Fruit fly (Drosophila melanogaster) whole organism, embryonic: Measurements from ENCODE around the gene Cyp18a1.
A peak's percentile ranks its signal among the peaks of the same experiment; 100 is the strongest.

Source experiments
- ATbp ChIP-seq: fragments of 200-800 bp; sonication (Bioruptor generic); optimal IDR thresholded peaks from 2 replicates; lab custom pipeline; 2017; ENCODE audit warnings: missing biosample characterization, mild to moderate bottlenecking, missing genetic modification characterization, missing genetic modification reagents
- Blimp-1 ChIP-seq: fragments of 200-800 bp; sonication (Bioruptor generic); optimal IDR thresholded peaks from 3 replicates; lab custom pipeline; 2018; ENCODE audit warnings: missing biosample characterization, missing genetic modification characterization, mild to moderate bottlenecking, moderate library complexity, missing genetic modification reagents
- CG10431 ChIP-seq: fragments of 200-800 bp; sonication (Bioruptor generic); optimal IDR thresholded peaks from 3 replicates; lab custom pipeline; 2018; ENCODE audit warnings: missing biosample characterization, mild to moderate bottlenecking, missing genetic modification characterization
- CG11456 ChIP-seq: fragments of 200-800 bp; sonication (Bioruptor generic); IDR thresholded peaks from 3 replicates; pipeline ENCODE4 v1.3.6; 2022; ENCODE audit warnings: missing biosample characterization, missing genetic modification characterization
- CG12104 ChIP-seq: fragments of 200-800 bp; sonication (Bioruptor generic); optimal IDR thresholded peaks from 3 replicates; lab custom pipeline; 2016; ENCODE audit warnings: missing biosample characterization, missing genetic modification characterization
- CG1233 ChIP-seq: fragments of 200-800 bp; sonication (Bioruptor generic); optimal IDR thresholded peaks from 4 replicates; lab custom pipeline; 2018; ENCODE audit warnings: missing biosample characterization, mild to moderate bottlenecking, missing genetic modification characterization
- CG12659 ChIP-seq: fragments of 200-800 bp; sonication (Bioruptor generic); optimal IDR thresholded peaks from 3 replicates; lab custom pipeline; 2017; ENCODE audit warnings: mild to moderate bottlenecking, missing biosample characterization, missing genetic modification reagents, missing genetic modification characterization
- CG13775 ChIP-seq: fragments of 200-800 bp; sonication (Bioruptor generic); optimal IDR thresholded peaks from 3 replicates; lab custom pipeline; 2017; ENCODE audit warnings: missing biosample characterization, mild to moderate bottlenecking, missing genetic modification characterization
- CG13894 ChIP-seq: fragments of 200-800 bp; sonication (Bioruptor generic); optimal IDR thresholded peaks from 3 replicates; lab custom pipeline; 2018; ENCODE audit warnings: missing biosample characterization, mild to moderate bottlenecking, missing genetic modification characterization, moderate library complexity
- CG15011 ChIP-seq: fragments of 200-800 bp; sonication (Bioruptor generic); optimal IDR thresholded peaks from 3 replicates; lab custom pipeline; 2018; ENCODE audit warnings: missing biosample characterization, mild to moderate bottlenecking, missing genetic modification characterization
- CG15269 ChIP-seq: fragments of 200-800 bp; sonication (Bioruptor generic); optimal IDR thresholded peaks from 2 replicates; lab custom pipeline; 2018; ENCODE audit warnings: missing biosample characterization, mild to moderate bottlenecking, missing genetic modification characterization, moderate library complexity
- CG15601 ChIP-seq: fragments of 200-800 bp; sonication (Bioruptor generic); optimal IDR thresholded peaks from 3 replicates; lab custom pipeline; 2019; ENCODE audit warnings: missing biosample characterization, mild to moderate bottlenecking, missing genetic modification characterization, moderate library complexity
- CG1603 ChIP-seq: fragments of 200-800 bp; sonication (Bioruptor generic); optimal IDR thresholded peaks from 2 replicates; lab custom pipeline; 2019; ENCODE audit warnings: missing biosample characterization, mild to moderate bottlenecking, missing genetic modification characterization, moderate library complexity
- CG16779 ChIP-seq: fragments of 200-800 bp; sonication (Bioruptor generic); IDR thresholded peaks from 2 replicates; pipeline ENCODE4 v1.3.6; 2022; ENCODE audit warnings: missing biosample characterization, missing genetic modification characterization
- CG17829 ChIP-seq: fragments of 200-800 bp; optimal IDR thresholded peaks from 2 replicates; lab custom pipeline; 2019; ENCODE audit warnings: missing biosample characterization, mild to moderate bottlenecking, missing genetic modification characterization, moderate library complexity
- CG17912 ChIP-seq: fragments of 200-800 bp; sonication (Bioruptor generic); optimal IDR thresholded peaks from 2 replicates; lab custom pipeline; 2018; ENCODE audit warnings: missing biosample characterization, mild to moderate bottlenecking, missing genetic modification characterization
- CG31365 ChIP-seq: fragments of 200-800 bp; sonication (Bioruptor generic); optimal IDR thresholded peaks from 2 replicates; lab custom pipeline; 2018; ENCODE audit warnings: missing biosample characterization, mild to moderate bottlenecking, missing genetic modification characterization
- CG31388 ChIP-seq: fragments of 200-800 bp; sonication (Bioruptor generic); optimal IDR thresholded peaks from 2 replicates; lab custom pipeline; 2016; ENCODE audit warnings: missing biosample characterization, missing genetic modification characterization
- CG31441 ChIP-seq: fragments of 200-800 bp; sonication (Bioruptor generic); IDR thresholded peaks from 2 replicates; pipeline ENCODE4 v1.3.6; 2022; ENCODE audit warnings: missing biosample characterization, missing genetic modification characterization
- CG3847 ChIP-seq: fragments of 200-800 bp; sonication (Bioruptor generic); IDR thresholded peaks from 2 replicates; pipeline ENCODE4 v1.3.6; 2022; ENCODE audit warnings: missing biosample characterization, missing genetic modification characterization
- CG6791 ChIP-seq: fragments of 200-800 bp; sonication (Bioruptor generic); IDR thresholded peaks from 3 replicates; pipeline ENCODE4 v1.3.6; 2022; ENCODE audit warnings: missing biosample characterization, missing genetic modification characterization; ENCODE audit not compliant: partially characterized antibody
- CG8924 ChIP-seq: fragments of 200-800 bp; optimal IDR thresholded peaks from 3 replicates; lab custom pipeline; 2019; ENCODE audit warnings: missing biosample characterization, mild to moderate bottlenecking, missing genetic modification characterization, moderate library complexity
- CG9609 ChIP-seq: fragments of 200-800 bp; sonication (Bioruptor generic); optimal IDR thresholded peaks from 3 replicates; lab custom pipeline; 2016; ENCODE audit warnings: missing biosample characterization, missing genetic modification characterization
- D19A ChIP-seq: fragments of 200-800 bp; optimal IDR thresholded peaks from 3 replicates; lab custom pipeline; 2019; ENCODE audit warnings: missing biosample characterization, mild to moderate bottlenecking, missing genetic modification characterization, moderate library complexity
- Dfd ChIP-seq, 2 experiments: fragments of >200 bp; optimal IDR thresholded peaks; 2 replicates each; lab custom pipeline; 2017; ENCODE audit warnings: missing biosample characterization in 2 of 2, missing genetic modification characterization in 2 of 2
- GATAe ChIP-seq: fragments of 200-800 bp; sonication (Bioruptor generic); conservative IDR thresholded peaks from 2 replicates; pipeline ENCODE4 v1.3.6; 2022; ENCODE audit warnings: missing biosample characterization, missing genetic modification characterization
- HLH54F ChIP-seq: fragments of 200-800 bp; sonication (Bioruptor generic); optimal IDR thresholded peaks from 3 replicates; lab custom pipeline; 2016; ENCODE audit warnings: missing biosample characterization, missing genetic modification characterization
- Hr3 ChIP-seq: fragments of 200-800 bp; sonication (Bioruptor generic); optimal IDR thresholded peaks from 3 replicates; lab custom pipeline; 2016; ENCODE audit warnings: missing biosample characterization, missing genetic modification characterization
- Kr ChIP-seq: fragments of 200-800 bp; sonication (Bioruptor generic); optimal IDR thresholded peaks from 2 replicates; lab custom pipeline; 2017; ENCODE audit warnings: missing biosample characterization, mild to moderate bottlenecking, missing genetic modification characterization
- Lpt ChIP-seq: fragments of >200 bp; optimal IDR thresholded peaks from 2 replicates; lab custom pipeline; 2018; ENCODE audit warnings: missing biosample characterization, missing genetic modification characterization
- ap ChIP-seq: fragments of 200-800 bp; sonication (Bioruptor generic); IDR thresholded peaks from 2 replicates; pipeline ENCODE4 v1.3.6; 2022; ENCODE audit warnings: missing biosample characterization, missing genetic modification characterization
- ato ChIP-seq: fragments of 200-800 bp; sonication (Bioruptor generic); IDR thresholded peaks from 2 replicates; pipeline ENCODE4 v1.3.6; 2022; ENCODE audit warnings: missing biosample characterization, missing genetic modification characterization; ENCODE audit not compliant: partially characterized antibody
- cad ChIP-seq: fragments of >200 bp; optimal IDR thresholded peaks from 2 replicates; lab custom pipeline; 2017; ENCODE audit warnings: missing biosample characterization, missing genetic modification characterization
- cato ChIP-seq: fragments of 200-800 bp; sonication (Bioruptor generic); optimal IDR thresholded peaks from 2 replicates; lab custom pipeline; 2016; ENCODE audit warnings: missing biosample characterization, missing genetic modification characterization, borderline replicate concordance
- crol ChIP-seq: fragments of 200-800 bp; sonication (Bioruptor generic); IDR thresholded peaks from 2 replicates; pipeline ENCODE4 v1.3.6; 2022; ENCODE audit warnings: missing biosample characterization, missing genetic modification characterization
- dysf ChIP-seq: fragments of 200-800 bp; sonication (Bioruptor generic); IDR thresholded peaks from 3 replicates; pipeline ENCODE4 v1.3.6; 2022; ENCODE audit warnings: missing biosample characterization, missing genetic modification characterization
- fd96Cb ChIP-seq: fragments of 200-800 bp; sonication (Bioruptor generic); optimal IDR thresholded peaks from 2 replicates; lab custom pipeline; 2018; ENCODE audit warnings: missing biosample characterization, mild to moderate bottlenecking, missing genetic modification characterization, moderate library complexity
- hbn ChIP-seq: fragments of 200-800 bp; sonication (Bioruptor generic); IDR thresholded peaks from 2 replicates; pipeline ENCODE4 v1.3.6; 2022; ENCODE audit warnings: missing biosample characterization, missing genetic modification characterization; ENCODE audit not compliant: partially characterized antibody
- lbe ChIP-seq: fragments of 200-800 bp; sonication (Bioruptor generic); optimal IDR thresholded peaks from 2 replicates; lab custom pipeline; 2016; ENCODE audit warnings: missing biosample characterization, mild to moderate bottlenecking, missing genetic modification characterization
- nerfin-1 ChIP-seq: fragments of 200-800 bp; sonication (Bioruptor generic); optimal IDR thresholded peaks from 3 replicates; lab custom pipeline; 2019; ENCODE audit warnings: missing biosample characterization, mild to moderate bottlenecking, missing genetic modification characterization, moderate library complexity
- nmo ChIP-seq: fragments of 200-800 bp; sonication (Bioruptor generic); optimal IDR thresholded peaks from 2 replicates; lab custom pipeline; 2018; ENCODE audit warnings: missing biosample characterization, mild to moderate bottlenecking, missing genetic modification characterization, moderate library complexity
- org-1 ChIP-seq: fragments of 200-800 bp; sonication (Bioruptor generic); optimal IDR thresholded peaks from 2 replicates; lab custom pipeline; 2017; ENCODE audit warnings: missing biosample characterization, missing genetic modification characterization
- p53 ChIP-seq: fragments of 200-800 bp; sonication (Bioruptor generic); optimal IDR thresholded peaks from 2 replicates; lab custom pipeline; 2016; ENCODE audit warnings: missing biosample characterization, missing genetic modification characterization
- pan ChIP-seq, 4 experiments: fragments of >200 bp in 3 of 4; fragments of 200-800 bp in 1 of 4; sonication (Bioruptor generic) in 1 of 4; optimal IDR thresholded peaks in 3 of 4; IDR thresholded peaks in 1 of 4; 2 replicates each; pipeline versions ENCODE4 v1.3.6 to Lab custom; 2017 to 2022; ENCODE audit warnings: missing biosample characterization in 2 of 4, missing genetic modification characterization in 2 of 4, mixed read lengths in 1 of 4
- sens-2 ChIP-seq: fragments of 200-800 bp; sonication (Bioruptor generic); IDR thresholded peaks from 2 replicates; pipeline ENCODE4 v1.3.6; 2022; ENCODE audit warnings: missing biosample characterization, missing genetic modification characterization
- sna ChIP-seq: fragments of 200-800 bp; sonication (Bioruptor generic); IDR thresholded peaks from 2 replicates; pipeline ENCODE4 v1.3.6; 2022; ENCODE audit warnings: missing biosample characterization, missing genetic modification characterization; ENCODE audit not compliant: partially characterized antibody
- stc ChIP-seq: fragments of 200-800 bp; sonication (Bioruptor generic); IDR thresholded peaks from 2 replicates; pipeline ENCODE4 v1.3.6; 2022; ENCODE audit warnings: missing biosample characterization, missing genetic modification characterization
- twi ChIP-seq: fragments of 200-800 bp; optimal IDR thresholded peaks from 2 replicates; lab custom pipeline; 2019; ENCODE audit warnings: missing biosample characterization, mild to moderate bottlenecking, missing genetic modification characterization, moderate library complexity
- tx ChIP-seq: fragments of 200-800 bp; sonication (Bioruptor generic); optimal IDR thresholded peaks from 2 replicates; lab custom pipeline; 2016; ENCODE audit warnings: missing biosample characterization, missing genetic modification characterization

Cyp18a1 gene

dm6 chrX:18669811-18670477 lies 22.9 kb downstream of the Cyp18a1 start:
- TF ChIP-seq twi (no peak), sna (no peak), sens-2 (no peak), org-1 (GFP tag; lab: Kevin White, UChicago) (no peak), fd96Cb (peak; percentile 19), CG31441 (peak; percentile 37; the same call in 1 of the 2 replicates), pan (optimal IDR thresholded peaks at IDR 0.05; lab: Kevin White, UChicago) (no peak), pan (GFP tag; optimal IDR thresholded peaks at IDR 0.05 in 1 of 2, IDR thresholded peaks at IDR 0.05 in 1 of 2) (no peak), cad (GFP tag; lab: Kevin White, UChicago) (no peak), Kr (GFP tag; lab: Kevin White, UChicago) (no peak), CG31388 (no peak), nmo (GFP tag; lab: Kevin White, UChicago) (peak; percentile 25), Blimp-1 (peak; percentile 4), CG12659 (GFP tag; lab: Kevin White, UChicago) (no peak), nerfin-1 (tag; lab: Kevin White, UChicago) (no peak), Lpt (GFP tag; lab: Kevin White, UChicago) (no peak), Dfd (GFP tag; optimal IDR thresholded peaks at IDR 0.05; lab: Kevin White, UChicago) (no peak), CG17829 (peak; percentile 16), CG3847 (GFP tag; lab: Robert Waterston, UW) (no peak), CG11456 (GFP tag; lab: Robert Waterston, UW) (no peak), CG15011 (GFP tag; lab: Kevin White, UChicago) (no peak), CG15601 (tag; lab: Kevin White, UChicago) (no peak), CG13894 (tag; lab: Kevin White, UChicago) (no peak), tx (no peak), CG31365 (tag; lab: Kevin White, UChicago) (no peak), GATAe (GFP tag; lab: Robert Waterston, UW) (no peak), ap (GFP tag; lab: Robert Waterston, UW) (no peak), CG1603 (no peak), CG17912 (GFP tag; lab: Kevin White, UChicago) (no peak), dysf (GFP tag; lab: Robert Waterston, UW) (peak; percentile 70), crol (GFP tag; lab: Robert Waterston, UW) (no peak), CG8924 (tag; lab: Kevin White, UChicago) (no peak), CG9609 (GFP tag; lab: Kevin White, UChicago) (no peak), lbe (no peak), HLH54F (no peak), CG12104 (GFP tag; lab: Kevin White, UChicago) (no peak), CG1233 (GFP tag; lab: Kevin White, UChicago) (no peak), CG6791 (GFP tag; lab: Robert Waterston, UW) (no peak), CG16779 (no peak), ATbp (GFP tag; lab: Kevin White, UChicago) (peak; percentile 36), hbn (GFP tag; lab: Robert Waterston, UW) (no peak), D19A (tag; lab: Kevin White, UChicago) (no peak), CG13775 (GFP tag; lab: Kevin White, UChicago) (no peak), p53 (no peak), CG15269 (tag; lab: Kevin White, UChicago) (peak; percentile 37), ato (GFP tag; lab: Robert Waterston, UW) (no peak), Hr3 (no peak), CG10431 (no peak), stc (GFP tag; lab: Robert Waterston, UW) (peak; percentile 28; the same call in 1 of the 2 replicates), cato (GFP tag; lab: Kevin White, UChicago) (no peak)
